Fruit fly (Drosophila melanogaster): ENCODE results near the gene CG13877.

dm6 chr3L:262724-263177 lies 44.9 kb downstream of the CG13877 start:
- TF ChIP-seq Hr96 (GFP tag; optimal IDR thresholded peaks at IDR 0.05) (peak; percentile 32), Mnt (GFP tag; optimal IDR thresholded peaks at IDR 0.05) (peak; percentile 97), tj (GFP tag; optimal IDR thresholded peaks at IDR 0.05) (peak; percentile 23), CG1620 (GFP tag; optimal IDR thresholded peaks at IDR 0.05) (peak; percentile 29)

Measured in whole organism, adult.